Worm (Caenorhabditis elegans) whole organism, mixed stage, embryonic: ENCODE data around the gene osm-6.
A peak's percentile ranks its signal among the peaks of the same experiment; 100 is the strongest.

Experiments
- M03D4.4 ChIP-seq: sonication (generic microtip); optimal IDR thresholded peaks from 2 replicates; lab custom pipeline; 2017; ENCODE audit warnings: mild to moderate bottlenecking, missing genetic modification characterization, missing compliant biosample characterization
- bed-3 ChIP-seq: fragments of 200-800 bp; sonication (Bioruptor generic); optimal IDR thresholded peaks from 3 replicates; lab custom pipeline; 2018; ENCODE audit warnings: mild to moderate bottlenecking, missing genetic modification characterization, moderate library complexity, missing compliant biosample characterization
- blmp-1 ChIP-seq: fragments of 150-350 bp; optimal IDR thresholded peaks from 2 replicates; lab custom pipeline; 2014; ENCODE audit warnings: missing biosample characterization, missing genetic modification characterization
- ceh-39 ChIP-seq: fragments of 150-350 bp; optimal IDR thresholded peaks from 2 replicates; lab custom pipeline; 2014; ENCODE audit warnings: missing biosample characterization, missing genetic modification characterization
- ceh-43 ChIP-seq: fragments of 200-800 bp; sonication (Bioruptor generic); optimal IDR thresholded peaks from 2 replicates; lab custom pipeline; 2018; ENCODE audit warnings: mild to moderate bottlenecking, missing genetic modification characterization, moderate library complexity, missing compliant biosample characterization
- ceh-83 ChIP-seq: fragments of 200-800 bp; sonication (Bioruptor generic); optimal IDR thresholded peaks from 2 replicates; lab custom pipeline; 2018; ENCODE audit warnings: mild to moderate bottlenecking, missing genetic modification characterization, missing compliant biosample characterization
- ces-1 ChIP-seq: fragments of 150-350 bp; optimal IDR thresholded peaks from 2 replicates; lab custom pipeline; 2014; ENCODE audit warnings: missing biosample characterization, missing genetic modification reagents, missing genetic modification characterization
- cnd-1 ChIP-seq: fragments of 200-800 bp; sonication (Bioruptor generic); optimal IDR thresholded peaks from 2 replicates; lab custom pipeline; 2018; ENCODE audit warnings: mild to moderate bottlenecking, missing genetic modification characterization, missing compliant biosample characterization
- drap-1 ChIP-seq: fragments of 200-800 bp; sonication (Bioruptor generic); optimal IDR thresholded peaks from 3 replicates; lab custom pipeline; 2018; ENCODE audit warnings: mild to moderate bottlenecking, missing genetic modification characterization, missing compliant biosample characterization
- elt-1 ChIP-seq: sonication (generic microtip); optimal IDR thresholded peaks from 2 replicates; lab custom pipeline; 2017; ENCODE audit warnings: missing genetic modification characterization, mild to moderate bottlenecking, missing compliant biosample characterization, antibody characterized with exemption, moderate library complexity, borderline replicate concordance; ENCODE audit not compliant: insufficient read depth
- elt-3 ChIP-seq: fragments of 150-350 bp; optimal IDR thresholded peaks from 2 replicates; lab custom pipeline; 2014; ENCODE audit warnings: missing biosample characterization, missing genetic modification characterization
- flh-1 ChIP-seq: fragments of 200-800 bp; sonication (Bioruptor generic); optimal IDR thresholded peaks from 2 replicates; lab custom pipeline; 2018; ENCODE audit warnings: mild to moderate bottlenecking, missing genetic modification characterization, moderate library complexity, missing compliant biosample characterization
- ham-2 ChIP-seq: fragments of 200-800 bp; sonication (Bioruptor generic); optimal IDR thresholded peaks from 2 replicates; lab custom pipeline; 2018; ENCODE audit warnings: mild to moderate bottlenecking, missing genetic modification characterization, missing compliant biosample characterization
- hlh-1 ChIP-seq: fragments of 150-350 bp; optimal IDR thresholded peaks from 2 replicates; lab custom pipeline; 2014; ENCODE audit warnings: missing biosample characterization, missing genetic modification reagents, missing genetic modification characterization
- lin-13 ChIP-seq: fragments of 150-350 bp; optimal IDR thresholded peaks from 2 replicates; lab custom pipeline; 2014; ENCODE audit warnings: missing biosample characterization, missing genetic modification characterization
- lin-32 ChIP-seq: fragments of 200-800 bp; sonication (Bioruptor generic); optimal IDR thresholded peaks from 2 replicates; lab custom pipeline; 2018; ENCODE audit warnings: mild to moderate bottlenecking, missing genetic modification characterization, missing compliant biosample characterization
- lsy-2 ChIP-seq: fragments of 150-350 bp; optimal IDR thresholded peaks from 2 replicates; lab custom pipeline; 2014; ENCODE audit warnings: missing biosample characterization, missing genetic modification characterization
- mab-5 ChIP-seq: fragments of 150-350 bp; optimal IDR thresholded peaks from 2 replicates; lab custom pipeline; 2014; ENCODE audit warnings: missing biosample characterization, missing genetic modification characterization
- mep-1 ChIP-seq: fragments of 150-350 bp; optimal IDR thresholded peaks from 2 replicates; lab custom pipeline; 2017; ENCODE audit warnings: missing biosample characterization, missing genetic modification reagents, missing genetic modification characterization, inconsistent platforms
- mls-2 ChIP-seq: sonication (generic microtip); optimal IDR thresholded peaks from 2 replicates; lab custom pipeline; 2016; ENCODE audit warnings: mild to moderate bottlenecking, missing genetic modification characterization, moderate library complexity, missing compliant biosample characterization
- nhr-12 ChIP-seq: fragments of 150-350 bp; optimal IDR thresholded peaks from 2 replicates; lab custom pipeline; 2014; ENCODE audit warnings: missing biosample characterization, missing genetic modification characterization
- nhr-2 ChIP-seq: fragments of 150-350 bp; optimal IDR thresholded peaks from 2 replicates; lab custom pipeline; 2014; ENCODE audit warnings: missing biosample characterization, missing genetic modification characterization
- nhr-237 ChIP-seq: fragments of 150-350 bp; optimal IDR thresholded peaks from 2 replicates; lab custom pipeline; 2014; ENCODE audit warnings: missing biosample characterization, missing genetic modification characterization
- nhr-28 ChIP-seq: fragments of 150-350 bp; optimal IDR thresholded peaks from 2 replicates; lab custom pipeline; 2014; ENCODE audit warnings: missing biosample characterization, missing genetic modification characterization
- nhr-76 ChIP-seq: sonication (generic microtip); optimal IDR thresholded peaks from 2 replicates; lab custom pipeline; 2017; ENCODE audit warnings: missing biosample characterization, missing genetic modification characterization
- pha-4 ChIP-seq: fragments of 150-350 bp; optimal IDR thresholded peaks from 2 replicates; lab custom pipeline; 2018; ENCODE audit warnings: missing biosample characterization, missing genetic modification reagents, missing genetic modification characterization
- sem-2 ChIP-seq: fragments of 200-800 bp; sonication (Bioruptor generic); optimal IDR thresholded peaks from 2 replicates; lab custom pipeline; 2018; ENCODE audit warnings: mild to moderate bottlenecking, missing genetic modification characterization, missing compliant biosample characterization
- snpc-4 ChIP-seq: fragments of 150-350 bp; optimal IDR thresholded peaks from 2 replicates; lab custom pipeline; 2014; ENCODE audit warnings: missing biosample characterization, missing genetic modification characterization
- sptf-1 ChIP-seq: sonication (generic microtip); optimal IDR thresholded peaks from 2 replicates; lab custom pipeline; 2017; ENCODE audit warnings: mild to moderate bottlenecking, missing genetic modification characterization, moderate library complexity, missing compliant biosample characterization
- tbx-8 ChIP-seq: fragments of 200-800 bp; sonication (Bioruptor generic); optimal IDR thresholded peaks from 2 replicates; lab custom pipeline; 2018; ENCODE audit warnings: mild to moderate bottlenecking, missing genetic modification characterization, moderate library complexity, missing compliant biosample characterization
- unc-120 ChIP-seq: sonication (generic microtip); optimal IDR thresholded peaks from 2 replicates; lab custom pipeline; 2017; ENCODE audit warnings: missing genetic modification characterization, missing compliant biosample characterization; ENCODE audit not compliant: poor library complexity, severe bottlenecking
- unc-39 ChIP-seq: fragments of 150-350 bp; optimal IDR thresholded peaks from 2 replicates; lab custom pipeline; 2014; ENCODE audit warnings: missing biosample characterization, missing genetic modification characterization
- unc-62 ChIP-seq: fragments of 150-350 bp; optimal IDR thresholded peaks from 2 replicates; lab custom pipeline; 2014; ENCODE audit warnings: missing biosample characterization, missing genetic modification reagents, missing genetic modification characterization
- zip-8 ChIP-seq: fragments of 150-350 bp; optimal IDR thresholded peaks from 2 replicates; lab custom pipeline; 2014; ENCODE audit warnings: missing biosample characterization, missing genetic modification characterization
- ztf-11 ChIP-seq: fragments of 150-350 bp; optimal IDR thresholded peaks from 2 replicates; lab custom pipeline; 2014; ENCODE audit warnings: missing biosample characterization, missing genetic modification characterization

osm-6 gene

ce11 chrV:11958343-11959291, 31.4 kb upstream of the osm-6 start, which contains the start of gene F58H1.5:
TSS of gene F58H1.5 (plus strand) at chrV:11958393.
- TF ChIP-seq cnd-1 (tag; lab: Kevin White, UChicago) (no peak), hlh-1 (tag; lab: Kevin White, UChicago) (peak; percentile 98), flh-1 (GFP tag; lab: Kevin White, UChicago) (no peak), unc-120 (tag; lab: Kevin White, UChicago) (peak; percentile 54), nhr-237 (tag; lab: Kevin White, UChicago) (no peak), nhr-12 (tag; lab: Kevin White, UChicago) (no peak), mab-5 (tag; lab: Kevin White, UChicago) (no peak), nhr-2 (peak; percentile 60), mep-1 (tag; lab: Kevin White, UChicago) (no peak), ces-1 (GFP tag; lab: Kevin White, UChicago) (peak; percentile 71), elt-3 (tag; lab: Kevin White, UChicago) (no peak), lin-32 (GFP tag; lab: Kevin White, UChicago) (no peak), sptf-1 (no peak), unc-62 (peak; percentile 1), elt-1 (tag; lab: Kevin White, UChicago) (no peak), sem-2 (GFP tag; lab: Kevin White, UChicago) (no peak), ztf-11 (tag; lab: Kevin White, UChicago) (no peak), ceh-39 (no peak), snpc-4 (tag; lab: Kevin White, UChicago) (no peak), zip-8 (tag; lab: Kevin White, UChicago) (no peak), nhr-28 (tag; lab: Kevin White, UChicago) (no peak), ceh-43 (GFP tag; lab: Kevin White, UChicago) (no peak), ham-2 (GFP tag; lab: Kevin White, UChicago) (no peak), M03D4.4 (tag; lab: Kevin White, UChicago) (no peak), drap-1 (GFP tag; lab: Kevin White, UChicago) (no peak), unc-39 (tag; lab: Kevin White, UChicago) (no peak), blmp-1 (tag; lab: Kevin White, UChicago) (no peak), bed-3 (GFP tag; lab: Kevin White, UChicago) (no peak), nhr-76 (no peak), mls-2 (tag; lab: Kevin White, UChicago) (no peak), tbx-8 (no peak), lsy-2 (tag; lab: Kevin White, UChicago) (no peak), ceh-83 (GFP tag; lab: Kevin White, UChicago) (no peak), lin-13 (tag; lab: Kevin White, UChicago) (no peak), pha-4 (tag; lab: Kevin White, UChicago) (no peak)

DNA sequence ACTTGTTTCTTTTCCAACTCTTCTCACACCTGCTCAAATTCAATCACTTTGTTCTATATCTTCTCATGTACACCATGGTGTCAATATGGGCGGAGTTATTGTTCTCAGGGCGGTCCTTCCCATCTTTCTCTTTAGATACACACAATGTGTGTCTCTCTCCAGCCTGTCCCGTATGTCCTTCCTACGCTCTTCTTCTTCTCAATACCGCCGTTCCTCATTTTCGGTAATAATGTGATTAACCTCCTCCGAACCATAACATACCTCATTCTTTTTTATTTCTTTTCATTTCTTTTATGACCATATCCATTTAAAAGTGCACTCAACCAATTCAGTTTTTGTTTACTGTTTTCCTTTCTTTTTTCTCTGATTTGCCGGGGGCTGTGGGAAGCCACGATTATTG, 28.4 kb upstream of the osm-6 start:
- no peak for TF ChIP-seq ztf-11 (tag; lab: Kevin White, UChicago)
- no peak for TF ChIP-seq drap-1 (GFP tag; lab: Kevin White, UChicago)
- TF ChIP-seq ces-1 (GFP tag; lab: Kevin White, UChicago) = peak; percentile 78
- peak; percentile 6 for TF ChIP-seq ham-2 (GFP tag; lab: Kevin White, UChicago)

DNA sequence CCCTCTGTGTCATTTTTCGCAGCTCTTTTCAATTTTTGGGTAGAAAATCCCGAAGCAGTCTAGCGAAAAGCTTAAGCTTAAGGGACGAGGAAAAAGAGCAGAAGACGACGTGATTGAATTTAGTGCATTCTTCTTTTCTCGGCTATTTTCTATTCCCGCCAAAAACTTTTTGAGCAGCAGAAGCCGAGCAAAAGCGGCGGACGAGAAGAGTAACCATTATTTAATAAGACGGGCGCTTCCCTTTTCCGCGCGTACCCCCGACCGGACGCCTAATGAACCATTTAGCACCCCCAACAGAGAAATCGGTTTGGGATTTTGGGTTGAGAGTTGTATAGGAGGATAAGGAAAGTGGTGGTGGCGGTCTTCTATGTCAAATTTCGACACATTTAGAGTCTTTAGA, 26.4 kb upstream of the osm-6 start:
- no peak for TF ChIP-seq M03D4.4 (tag; lab: Kevin White, UChicago)
- TF ChIP-seq ces-1 (GFP tag; lab: Kevin White, UChicago) = peak; percentile 98
- no peak for TF ChIP-seq sem-2 (GFP tag; lab: Kevin White, UChicago)
- TF ChIP-seq flh-1 (GFP tag; lab: Kevin White, UChicago) = no peak
